Worm (Caenorhabditis elegans): Measurements from ENCODE around the gene fipr-5.

DNA sequence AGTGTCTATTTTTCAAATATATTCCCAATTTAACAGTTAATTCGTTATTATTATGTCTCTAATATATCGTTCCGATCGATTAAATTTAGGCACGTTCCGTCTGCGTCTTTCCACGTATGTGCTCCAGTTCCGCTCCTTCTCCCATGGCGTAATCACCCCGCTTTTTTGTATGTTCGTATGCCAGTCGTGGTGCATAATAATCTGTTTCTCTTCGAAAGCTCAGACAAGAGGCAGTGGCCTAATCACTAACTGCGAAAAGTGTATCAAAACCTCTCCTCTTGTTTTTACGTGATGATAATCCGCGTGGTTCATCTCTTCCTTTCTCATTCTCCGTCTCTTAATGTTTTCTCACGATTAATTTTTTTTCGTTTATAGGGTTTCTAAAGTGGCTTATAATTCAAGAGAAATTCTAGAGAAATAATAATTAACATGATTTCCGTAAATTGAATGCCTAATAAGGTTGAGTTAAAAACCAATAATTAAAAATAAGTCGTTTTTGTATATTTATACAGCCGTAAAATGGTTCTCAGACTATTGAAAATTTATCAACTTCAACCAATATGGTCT, 26.5 kb upstream of the fipr-5 start:
- TF ChIP-seq hnd-1 (tag; optimal IDR thresholded peaks at IDR 0.05), result no peak
- no peak for TF ChIP-seq tra-4 (tag; optimal IDR thresholded peaks at IDR 0.05)
- TF ChIP-seq flt-1 (GFP tag; IDR thresholded peaks at IDR 0.05), result no peak
- TF ChIP-seq tbx-37 (GFP tag; conservative IDR thresholded peaks at IDR 0.05), result no peak
- no peak for TF ChIP-seq hmbx-1 (tag; optimal IDR thresholded peaks at IDR 0.05)
- no peak for TF ChIP-seq pes-1 (GFP tag; IDR thresholded peaks at IDR 0.05)
- no peak for TF ChIP-seq ceh-13 (GFP tag; optimal IDR thresholded peaks at IDR 0.05)
- no peak for TF ChIP-seq hmg-4 (GFP tag; optimal IDR thresholded peaks at IDR 0.05)
- TF ChIP-seq sea-1 (GFP tag; conservative IDR thresholded peaks at IDR 0.05), result no peak
- no peak for TF ChIP-seq ama-1 (optimal IDR thresholded peaks at IDR 0.05)
- no peak for TF ChIP-seq B0310.2 (tag; optimal IDR thresholded peaks at IDR 0.05)
- TF ChIP-seq scrt-1 (GFP tag; IDR thresholded peaks at IDR 0.05), result no peak
- no peak for TF ChIP-seq tbx-11 (GFP tag; IDR thresholded peaks at IDR 0.05)
